Fruit fly (Drosophila melanogaster) whole organism, pupa: ENCODE data around the gene Ctr1B.

Experiments used
- CG10348 ChIP-seq: fragments of 200-800 bp; sonication (Bioruptor generic); IDR thresholded peaks from 2 replicates; pipeline ENCODE4 v1.3.6; 2022; ENCODE audit warnings: missing biosample characterization, missing genetic modification characterization
- CG12605 ChIP-seq: fragments of 200-800 bp; sonication (Bioruptor generic); IDR thresholded peaks from 2 replicates; pipeline ENCODE4 v1.3.6; 2022; ENCODE audit warnings: missing biosample characterization, missing genetic modification characterization
- CG13204 ChIP-seq: fragments of 200-800 bp; sonication (Bioruptor generic); optimal IDR thresholded peaks from 2 replicates; lab custom pipeline; 2018; ENCODE audit warnings: missing biosample characterization, mild to moderate bottlenecking, missing genetic modification characterization, moderate library complexity
- CG14655 ChIP-seq: fragments of 200-800 bp; sonication (Bioruptor generic); optimal IDR thresholded peaks from 3 replicates; lab custom pipeline; 2017; ENCODE audit warnings: mild to moderate bottlenecking, missing biosample characterization, missing genetic modification reagents, missing genetic modification characterization
- CG15710 ChIP-seq: fragments of 200-800 bp; sonication (Bioruptor generic); optimal IDR thresholded peaks from 2 replicates; lab custom pipeline; 2018; ENCODE audit warnings: missing biosample characterization, mild to moderate bottlenecking, missing genetic modification characterization, moderate library complexity
- CG17806 ChIP-seq: fragments of 200-800 bp; sonication (Bioruptor generic); optimal IDR thresholded peaks from 2 replicates; lab custom pipeline; 2018; ENCODE audit warnings: missing biosample characterization, mild to moderate bottlenecking, missing genetic modification characterization, moderate library complexity
- CG32121 ChIP-seq: fragments of 200-800 bp; sonication (Bioruptor generic); IDR thresholded peaks from 2 replicates; pipeline ENCODE4 v1.3.6; 2022; ENCODE audit warnings: missing biosample characterization, missing genetic modification characterization
- CG34367 ChIP-seq: fragments of 200-800 bp; sonication (Bioruptor generic); optimal IDR thresholded peaks from 2 replicates; lab custom pipeline; 2018; ENCODE audit warnings: missing biosample characterization, mild to moderate bottlenecking, missing genetic modification characterization
- CG4496 ChIP-seq: fragments of 200-800 bp; sonication (Bioruptor generic); IDR thresholded peaks from 3 replicates; pipeline ENCODE4 v1.3.6; 2022; ENCODE audit warnings: missing biosample characterization, missing genetic modification characterization
- CG8159 ChIP-seq: fragments of 200-800 bp; sonication (Bioruptor generic); optimal IDR thresholded peaks from 3 replicates; lab custom pipeline; 2018; ENCODE audit warnings: missing biosample characterization, mild to moderate bottlenecking, missing genetic modification characterization, moderate library complexity
- CG8301 ChIP-seq: fragments of 200-800 bp; sonication (Bioruptor generic); optimal IDR thresholded peaks from 2 replicates; lab custom pipeline; 2018; ENCODE audit warnings: missing biosample characterization, mild to moderate bottlenecking, missing genetic modification characterization
- CG9948 ChIP-seq: fragments of 200-800 bp; sonication (Bioruptor generic); optimal IDR thresholded peaks from 2 replicates; lab custom pipeline; 2018; ENCODE audit warnings: missing biosample characterization, mild to moderate bottlenecking, missing genetic modification characterization, moderate library complexity
- D1 ChIP-seq: fragments of 200-800 bp; sonication (Bioruptor generic); optimal IDR thresholded peaks from 2 replicates; lab custom pipeline; 2018; ENCODE audit warnings: missing biosample characterization, mild to moderate bottlenecking, missing genetic modification characterization, moderate library complexity
- EcR ChIP-seq: fragments of 200-800 bp; sonication (Bioruptor generic); optimal IDR thresholded peaks from 3 replicates; lab custom pipeline; 2019; ENCODE audit warnings: missing biosample characterization, missing genetic modification characterization, mild to moderate bottlenecking, moderate library complexity, missing genetic modification reagents
- Ets98B ChIP-seq: fragments of 200-800 bp; sonication (Bioruptor generic); IDR thresholded peaks from 2 replicates; pipeline ENCODE4 v1.3.6; 2022; ENCODE audit warnings: missing biosample characterization, missing genetic modification characterization
- Pif1A ChIP-seq: fragments of 200-800 bp; sonication (Bioruptor generic); optimal IDR thresholded peaks from 3 replicates; lab custom pipeline; 2016; ENCODE audit warnings: missing biosample characterization, missing genetic modification characterization
- Pif1B ChIP-seq: fragments of 200-800 bp; sonication (Bioruptor generic); optimal IDR thresholded peaks from 3 replicates; lab custom pipeline; 2016; ENCODE audit warnings: missing biosample characterization, missing genetic modification characterization
- Snoo ChIP-seq: fragments of 200-800 bp; sonication (Bioruptor generic); optimal IDR thresholded peaks from 3 replicates; lab custom pipeline; 2017; ENCODE audit warnings: missing biosample characterization, mild to moderate bottlenecking, missing genetic modification characterization, inconsistent platforms
- fd96Ca ChIP-seq: fragments of 200-800 bp; sonication (Bioruptor generic); IDR thresholded peaks from 3 replicates; pipeline ENCODE4 v1.3.6; 2022; ENCODE audit warnings: missing biosample characterization, missing genetic modification characterization
- gl ChIP-seq: fragments of 200-800 bp; sonication (Bioruptor generic); optimal IDR thresholded peaks from 2 replicates; lab custom pipeline; 2018; ENCODE audit warnings: missing biosample characterization, mild to moderate bottlenecking, missing genetic modification characterization
- rn ChIP-seq: fragments of 200-800 bp; sonication (Bioruptor generic); IDR thresholded peaks from 2 replicates; pipeline ENCODE4 v1.3.6; 2022; ENCODE audit warnings: missing biosample characterization, missing genetic modification characterization

The Ctr1B gene

dm6 chr3R:8307283-8307682 lies 10.1 kb upstream of the Ctr1B start:
- TF ChIP-seq gl (tag; lab: Kevin White, UChicago) (no peak), CG8159 (no peak), CG15710 (tag; lab: Kevin White, UChicago) (no peak), CG4496 (GFP tag; lab: Robert Waterston, UW) (no peak), Pif1A (GFP tag; lab: Kevin White, UChicago) (no peak), CG32121 (GFP tag; lab: Robert Waterston, UW) (no peak), D1 (tag; lab: Kevin White, UChicago) (no peak), CG9948 (tag; lab: Kevin White, UChicago) (no peak), CG8301 (tag; lab: Kevin White, UChicago) (no peak), CG34367 (no peak)

DNA sequence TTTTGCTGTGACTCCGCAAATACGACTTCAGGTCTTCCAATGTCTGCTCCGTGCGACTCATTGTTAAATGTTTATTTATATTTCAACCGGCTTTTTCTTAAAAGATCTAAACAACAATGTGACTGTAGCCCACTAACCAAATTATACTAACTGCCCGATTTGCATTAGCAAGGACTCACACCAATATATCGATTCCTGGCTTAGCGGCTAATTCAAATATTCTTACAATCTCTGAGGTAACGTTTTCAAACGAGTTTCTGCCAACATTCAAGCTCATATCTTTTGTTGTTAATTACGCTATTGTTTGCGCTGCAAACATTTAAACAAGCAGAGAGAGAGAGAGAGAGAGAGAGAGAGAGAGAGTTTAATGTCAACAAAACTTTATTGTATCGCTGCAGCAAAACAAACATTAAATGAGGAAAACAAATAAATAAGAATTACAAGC lies 8.9 kb upstream of the Ctr1B start, which contains the start of gene tex:
tex (minus strand) TSS at position 131 of the 445 bp plus-strand sequence.
- TF ChIP-seq CG4496 (GFP tag; lab: Robert Waterston, UW): no peak
- TF ChIP-seq D1 (tag; lab: Kevin White, UChicago): no peak
- no peak for TF ChIP-seq CG9948 (tag; lab: Kevin White, UChicago)
- no peak for TF ChIP-seq EcR (GFP tag; lab: Kevin White, UChicago)
- TF ChIP-seq gl (tag; lab: Kevin White, UChicago): no peak
- TF ChIP-seq CG14655 (GFP tag; lab: Kevin White, UChicago): no peak
- TF ChIP-seq CG17806: no peak
- TF ChIP-seq fd96Ca: no peak
- TF ChIP-seq rn (GFP tag; lab: Robert Waterston, UW): no peak
- no peak for TF ChIP-seq Pif1B (GFP tag; lab: Kevin White, UChicago)
- no peak for TF ChIP-seq CG8301 (tag; lab: Kevin White, UChicago)
- TF ChIP-seq CG8159: no peak
- no peak for TF ChIP-seq CG34367
- no peak for TF ChIP-seq CG10348 (GFP tag; lab: Robert Waterston, UW)

DNA sequence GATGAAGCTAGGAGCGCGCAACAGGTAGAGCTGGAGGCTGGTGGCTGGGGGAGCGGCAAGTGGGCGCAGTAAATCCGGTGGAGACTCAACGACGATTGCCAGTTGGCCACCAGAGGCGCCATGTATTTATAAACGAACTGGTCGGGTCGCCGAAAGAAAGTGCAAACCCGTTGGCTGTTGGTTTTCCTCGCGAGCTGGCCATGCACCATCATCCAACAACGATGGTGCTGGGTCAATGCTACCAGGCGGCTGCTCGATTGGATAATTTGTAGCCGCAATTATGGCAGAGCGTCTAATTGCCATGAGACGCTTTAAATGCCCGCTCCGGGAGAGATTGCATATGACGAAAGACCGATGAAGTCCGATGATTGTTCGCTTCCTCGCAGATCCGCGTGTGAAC lies 6.7 kb upstream of the Ctr1B start, which contains the start of gene CG11693:
CG11693 (minus strand) TSS at position 101 of the 400 bp plus-strand sequence.
- TF ChIP-seq CG8301 (tag; lab: Kevin White, UChicago): no peak
- TF ChIP-seq CG8159: no peak
- no peak for TF ChIP-seq Ets98B (GFP tag; lab: Robert Waterston, UW)
- TF ChIP-seq gl (tag; lab: Kevin White, UChicago): no peak
- no peak for TF ChIP-seq Pif1A (GFP tag; lab: Kevin White, UChicago)
- TF ChIP-seq CG15710 (tag; lab: Kevin White, UChicago): no peak
- no peak for TF ChIP-seq CG14655 (GFP tag; lab: Kevin White, UChicago)
- no peak for TF ChIP-seq rn (GFP tag; lab: Robert Waterston, UW)
- TF ChIP-seq CG17806: no peak
- TF ChIP-seq fd96Ca: no peak
- TF ChIP-seq CG12605: no peak
- TF ChIP-seq CG32121 (GFP tag; lab: Robert Waterston, UW): no peak
- no peak for TF ChIP-seq Snoo
- TF ChIP-seq CG9948 (tag; lab: Kevin White, UChicago): no peak
- no peak for TF ChIP-seq CG34367
- TF ChIP-seq D1 (tag; lab: Kevin White, UChicago): no peak
- no peak for TF ChIP-seq CG4496 (GFP tag; lab: Robert Waterston, UW)
- TF ChIP-seq CG10348 (GFP tag; lab: Robert Waterston, UW): no peak

DNA sequence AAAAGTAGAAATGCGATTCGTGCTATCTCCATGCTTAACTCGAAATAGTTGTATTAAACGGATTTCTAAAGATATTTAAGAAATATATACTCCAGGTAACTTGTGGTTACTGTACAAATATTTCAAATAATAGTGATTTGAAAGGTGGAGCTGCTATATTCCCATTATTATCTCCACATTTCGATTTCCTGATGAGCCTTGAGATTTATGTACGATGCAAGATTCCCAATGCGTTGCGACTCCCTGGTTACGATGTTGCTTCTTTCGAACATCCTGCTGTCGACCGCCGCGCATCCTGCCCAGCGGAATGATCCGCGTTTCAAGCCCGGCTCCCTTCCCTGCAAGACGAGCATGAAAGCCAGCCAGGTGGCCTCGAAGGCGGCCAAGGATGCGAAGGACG lies 5.4 kb upstream of the Ctr1B start, which contains the start of the genes CG11694 and CG11698:
CG11694 (minus strand) TSS at position 101 of the 400 bp plus-strand sequence.
CG11698 (plus strand) TSS at position 152 of the 400 bp plus-strand sequence.
- no peak for TF ChIP-seq CG10348 (GFP tag; lab: Robert Waterston, UW)
- no peak for TF ChIP-seq CG15710 (tag; lab: Kevin White, UChicago)
- TF ChIP-seq, all 21 proteins: peak for 0

- TF ChIP-seq CG17806 (no peak), Snoo (no peak), CG9948 (tag; lab: Kevin White, UChicago) (no peak), CG10348 (GFP tag; lab: Robert Waterston, UW) (no peak), CG15710 (tag; lab: Kevin White, UChicago) (no peak), CG34367 (no peak), CG12605 (no peak), Pif1B (GFP tag; lab: Kevin White, UChicago) (no peak), CG4496 (GFP tag; lab: Robert Waterston, UW) (no peak), fd96Ca (no peak), CG14655 (GFP tag; lab: Kevin White, UChicago) (no peak), EcR (GFP tag; lab: Kevin White, UChicago) (no peak), Pif1A (GFP tag; lab: Kevin White, UChicago) (no peak), CG13204 (no peak), Ets98B (GFP tag; lab: Robert Waterston, UW) (no peak), rn (GFP tag; lab: Robert Waterston, UW) (no peak)
- TF ChIP-seq, all 21 proteins: peak for 0
Measured at dm6 chr3R:8313038-8313437, 4.4 kb upstream of the Ctr1B start, which contains the start of gene CG7483. CG7483 (plus strand) TSS chr3R:8313208.

- TF ChIP-seq Ets98B (GFP tag; lab: Robert Waterston, UW): no peak
- no peak for TF ChIP-seq CG32121 (GFP tag; lab: Robert Waterston, UW)
- no peak for TF ChIP-seq Pif1A (GFP tag; lab: Kevin White, UChicago)
- no peak for TF ChIP-seq Pif1B (GFP tag; lab: Kevin White, UChicago)
- no peak for TF ChIP-seq CG9948 (tag; lab: Kevin White, UChicago)
- no peak for TF ChIP-seq CG14655 (GFP tag; lab: Kevin White, UChicago)
- no peak for TF ChIP-seq CG15710 (tag; lab: Kevin White, UChicago)
- no peak for TF ChIP-seq gl (tag; lab: Kevin White, UChicago)
- no peak for TF ChIP-seq CG13204
- TF ChIP-seq CG12605: no peak
- TF ChIP-seq CG4496 (GFP tag; lab: Robert Waterston, UW): no peak
- TF ChIP-seq CG8301 (tag; lab: Kevin White, UChicago): no peak
- no peak for TF ChIP-seq fd96Ca
- TF ChIP-seq Snoo: no peak
- TF ChIP-seq CG10348 (GFP tag; lab: Robert Waterston, UW): no peak
Measured at dm6 chr3R:8316344-8317105, 887 bp upstream of the Ctr1B start, which contains the start of gene Coq2. Coq2 (minus strand) TSS chr3R:8316543.
